Worm (Caenorhabditis elegans): ENCODE measurements around the gene dhs-6.

dhs-6 gene

ce11 chrII:5599326-5600044 is 19.6 kb downstream of the dhs-6 start, which contains the start of gene C17G10.10 (continued):
- TF ChIP-seq daf-16 (GFP tag; optimal IDR thresholded peaks at IDR 0.05) (peak; percentile 35 to 79), daf-16 (tag; optimal IDR thresholded peaks at IDR 0.05) (peak; percentile 82), dve-1 (tag; optimal IDR thresholded peaks at IDR 0.05; ENCODE audit: insufficient read depth) (peak; percentile 89), F49E8.2 (tag; optimal IDR thresholded peaks at IDR 0.05; ENCODE audit: borderline replicate concordance) (peak; percentile 47), arid-1 (GFP tag; conservative IDR thresholded peaks at IDR 0.05) (0 out of 2 replicates have a peak, but pooled peaks have one; percentile 44), mdl-1 (tag; optimal IDR thresholded peaks at IDR 0.05) (peak; percentile 3 to 64), skn-1 (tag; optimal IDR thresholded peaks at IDR 0.05) (no peak), ZK337.2 (GFP tag; IDR thresholded peaks at IDR 0.05) (no peak), lin-13 (GFP tag; optimal IDR thresholded peaks at IDR 0.05) (peak; percentile 39), daf-12 (tag; optimal IDR thresholded peaks at IDR 0.05) (no peak), hif-1 (tag; optimal IDR thresholded peaks at IDR 0.05) (no peak), T20F7.1 (GFP tag; optimal IDR thresholded peaks at IDR 0.05) (peak; percentile 62), set-16 (GFP tag; IDR thresholded peaks at IDR 0.05) (no peak), F10B5.3 (tag; optimal IDR thresholded peaks at IDR 0.05) (peak; percentile 24), nhr-11 (tag; optimal IDR thresholded peaks at IDR 0.05) (peak; percentile 26), duxl-1 (tag; optimal IDR thresholded peaks at IDR 0.05; ENCODE audit: poor library complexity) (peak; percentile 78), zag-1 (tag; optimal IDR thresholded peaks at IDR 0.05) (no peak), T26A8.4 (GFP tag; IDR thresholded peaks at IDR 0.05) (peak; percentile 88; the same call in 1 of the 2 replicates), R02D3.7 (tag; optimal IDR thresholded peaks at IDR 0.05) (no peak), lim-7 (GFP tag; IDR thresholded peaks at IDR 0.05) (no peak), ceh-28 (tag; optimal IDR thresholded peaks at IDR 0.05) (no peak), dmd-8 (GFP tag; IDR thresholded peaks at IDR 0.05) (no peak), unc-62 (GFP tag; optimal IDR thresholded peaks at IDR 0.05 in 1 of 2) (no peak), unc-62 (tag; optimal IDR thresholded peaks at IDR 0.05) (no peak), mep-1 (tag; optimal IDR thresholded peaks at IDR 0.05) (peak; percentile 67), hlh-11 (tag; optimal IDR thresholded peaks at IDR 0.05) (peak; percentile 76), spr-1 (tag; optimal IDR thresholded peaks at IDR 0.05) (peak; percentile 76), hlh-30 (tag; optimal IDR thresholded peaks at IDR 0.05; ENCODE audit: insufficient read depth) (peak; percentile 82), unc-39 (tag; optimal IDR thresholded peaks at IDR 0.05) (no peak), nhr-41 (GFP tag; IDR thresholded peaks at IDR 0.05) (no peak), madf-5 (GFP tag; IDR thresholded peaks at IDR 0.05) (no peak)

- no peak for TF ChIP-seq mxl-2 (GFP tag; conservative IDR thresholded peaks at IDR 0.05)
- TF ChIP-seq nhr-48 (tag; optimal IDR thresholded peaks at IDR 0.05), result no peak
- TF ChIP-seq lir-3 (tag; optimal IDR thresholded peaks at IDR 0.05), result no peak
- no peak for TF ChIP-seq snpc-1.2 (GFP tag; IDR thresholded peaks at IDR 0.05)
- TF ChIP-seq ceh-82 (tag; optimal IDR thresholded peaks at IDR 0.05), result no peak
- no peak for TF ChIP-seq ceh-62 (tag; optimal IDR thresholded peaks at IDR 0.05)
- no peak for TF ChIP-seq egl-27 (tag; optimal IDR thresholded peaks at IDR 0.05)
- TF ChIP-seq aly-2 (tag; optimal IDR thresholded peaks at IDR 0.05), result no peak
- no peak for TF ChIP-seq mes-2 (tag; optimal IDR thresholded peaks at IDR 0.05; ENCODE audit: poor library complexity, severe bottlenecking)
- no peak for TF ChIP-seq spr-1 (tag; optimal IDR thresholded peaks at IDR 0.05)
- TF ChIP-seq rbr-2 (tag; optimal IDR thresholded peaks at IDR 0.05), result no peak
- no peak for TF ChIP-seq ama-1 (optimal IDR thresholded peaks at IDR 0.05)
- no peak for TF ChIP-seq F37D6.2 (tag; optimal IDR thresholded peaks at IDR 0.05)
- no peak for TF ChIP-seq hif-1 (tag; optimal IDR thresholded peaks at IDR 0.05)
- no peak for TF ChIP-seq attf-4 (tag; optimal IDR thresholded peaks at IDR 0.05)
- TF ChIP-seq ceh-32 (tag; optimal IDR thresholded peaks at IDR 0.05; ENCODE audit: poor library complexity), result no peak
- TF ChIP-seq lin-39 (tag; optimal IDR thresholded peaks at IDR 0.05), result no peak
- no peak for TF ChIP-seq php-3 (GFP tag; IDR thresholded peaks at IDR 0.05)
- no peak for TF ChIP-seq ZK546.5 (tag; optimal IDR thresholded peaks at IDR 0.05)
These were observed 22.9 kb downstream of the dhs-6 start, which contains the start of gene C17G10.1 for ce11 chrII:5596247-5596646. TSS of gene C17G10.1 (plus strand) at chrII:5596547.
